Worm (Caenorhabditis elegans) whole organism, L3 larva: Measurements from ENCODE around the gene T24D5.1.

ENCODE experiments used
- ceh-16 ChIP-seq: sonication (generic microtip); optimal IDR thresholded peaks from 2 replicates; lab custom pipeline; 2017; ENCODE audit warnings: missing biosample characterization, missing genetic modification characterization
- egl-27 ChIP-seq: sonication (generic microtip); optimal IDR thresholded peaks from 4 replicates; lab custom pipeline; 2017; ENCODE audit warnings: missing biosample characterization, missing genetic modification reagents, missing genetic modification characterization
- fkh-10 ChIP-seq: sonication (generic microtip); optimal IDR thresholded peaks from 2 replicates; lab custom pipeline; 2017; ENCODE audit warnings: missing biosample characterization, missing genetic modification reagents, missing genetic modification characterization
- mdl-1 ChIP-seq: fragments of 150-350 bp; optimal IDR thresholded peaks from 2 replicates; lab custom pipeline; 2014; ENCODE audit warnings: missing biosample characterization, missing genetic modification characterization
- nhr-237 ChIP-seq: fragments of 150-350 bp; optimal IDR thresholded peaks from 2 replicates; lab custom pipeline; 2014; ENCODE audit warnings: missing biosample characterization, missing genetic modification characterization
- nhr-25 ChIP-seq: sonication (generic microtip); optimal IDR thresholded peaks from 2 replicates; lab custom pipeline; 2017; ENCODE audit warnings: missing biosample characterization, missing genetic modification characterization
- nhr-77 ChIP-seq: fragments of 150-350 bp; optimal IDR thresholded peaks from 2 replicates; lab custom pipeline; 2014; ENCODE audit warnings: missing biosample characterization, missing genetic modification characterization
- sea-2 ChIP-seq: fragments of 150-350 bp; sonication (generic microtip); optimal IDR thresholded peaks from 4 replicates; lab custom pipeline; 2014; ENCODE audit warnings: missing biosample characterization, missing genetic modification reagents, missing genetic modification characterization

DNA sequence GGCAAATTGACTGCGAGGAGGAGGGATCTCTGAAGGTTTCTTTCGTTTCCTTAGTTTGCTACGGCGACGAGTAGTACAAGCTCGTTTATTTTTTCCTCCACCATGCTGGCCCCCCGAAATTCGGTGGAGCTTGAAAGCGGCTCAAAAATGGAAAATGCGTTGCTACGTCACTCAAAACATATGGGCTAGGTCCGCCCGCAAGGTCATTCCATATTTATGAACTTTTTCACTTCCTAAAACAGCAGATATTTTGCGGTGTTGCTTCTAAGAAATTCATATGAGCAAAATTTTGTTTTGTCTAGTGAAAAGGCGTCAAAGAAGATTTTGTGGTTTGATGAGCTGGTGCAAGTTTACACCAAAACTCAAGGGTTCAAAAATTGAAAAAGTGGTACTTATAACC lies 40.1 kb upstream of the T24D5.1 start:
- TF ChIP-seq egl-27 (tag; lab: Kevin White, UChicago): no peak
- no peak for TF ChIP-seq mdl-1 (tag; lab: Kevin White, UChicago)
- no peak for TF ChIP-seq ceh-16 (tag; lab: Kevin White, UChicago)
- TF ChIP-seq nhr-25 (tag; lab: Kevin White, UChicago): no peak
- TF ChIP-seq nhr-237 (tag; lab: Kevin White, UChicago): no peak
- TF ChIP-seq nhr-77 (tag; lab: Kevin White, UChicago): no peak
- no peak for TF ChIP-seq sea-2
- TF ChIP-seq fkh-10 (GFP tag; lab: Kevin White, UChicago): no peak
